Fruit fly (Drosophila melanogaster) ovary, adult (tissue): Measurements from ENCODE around the gene CG14325.

Source experiments
- CG17801 ChIP-seq: fragments of 200-800 bp; optimal IDR thresholded peaks from 2 replicates; lab custom pipeline; 2019; ENCODE audit warnings: missing biosample characterization, mild to moderate bottlenecking, missing genetic modification characterization, moderate library complexity; ENCODE audit not compliant: partially characterized antibody

Gene CG14325

dm6 chr3R:17630417-17630816 is 3.5 kb downstream of the CG14325 start, which contains the start of gene CG43175:
Gene CG43175, plus strand, starts transcription at chr3R:17630717.
- no peak for TF ChIP-seq CG17801 (GFP tag; lab: Kevin White, UChicago)

dm6 chr3R:17631176-17631865 is 4.4 kb downstream of the CG14325 start:
- peak; percentile 75 for TF ChIP-seq CG17801 (GFP tag; lab: Kevin White, UChicago)

dm6 chr3R:17644019-17644418 is 17.1 kb downstream of the CG14325 start:
- TF ChIP-seq CG17801 (GFP tag; lab: Kevin White, UChicago): no peak

- TF ChIP-seq CG17801 (GFP tag; lab: Kevin White, UChicago): peak; percentile 28
Measured at dm6 chr3R:17645239-17645638, 18.3 kb downstream of the CG14325 start.

- no peak for TF ChIP-seq CG17801 (GFP tag; lab: Kevin White, UChicago)
Measured at dm6 chr3R:17646102-17647050, 19.4 kb downstream of the CG14325 start.

dm6 chr3R:17647444-17647843 is 20.5 kb downstream of the CG14325 start, which contains the start of gene CG14322:
Gene CG14322, plus strand, starts transcription at chr3R:17647679.
- TF ChIP-seq CG17801 (GFP tag; lab: Kevin White, UChicago): no peak

- TF ChIP-seq CG17801 (GFP tag; lab: Kevin White, UChicago): no peak
Measured at dm6 chr3R:17653879-17654278, 27.0 kb downstream of the CG14325 start.

dm6 chr3R:17655040-17655439 is 28.1 kb downstream of the CG14325 start:
- TF ChIP-seq CG17801 (GFP tag; lab: Kevin White, UChicago): no peak

- TF ChIP-seq CG17801 (GFP tag; lab: Kevin White, UChicago): no peak
Measured at dm6 chr3R:17656923-17657322, 30.0 kb downstream of the CG14325 start.

- no peak for TF ChIP-seq CG17801 (GFP tag; lab: Kevin White, UChicago)
Measured at dm6 chr3R:17666061-17666796, 39.3 kb downstream of the CG14325 start.

dm6 chr3R:17666797-17667156 is 39.9 kb downstream of the CG14325 start:
- no peak for TF ChIP-seq CG17801 (GFP tag; lab: Kevin White, UChicago)

dm6 chr3R:17667279-17667678 is 40.4 kb downstream of the CG14325 start, which contains the start of gene CG45045:
Gene CG45045, plus strand, starts transcription at chr3R:17667572.
- TF ChIP-seq CG17801 (GFP tag; lab: Kevin White, UChicago): no peak

dm6 chr3R:17667987-17668386 is 41.1 kb downstream of the CG14325 start:
- no peak for TF ChIP-seq CG17801 (GFP tag; lab: Kevin White, UChicago)

- TF ChIP-seq CG17801 (GFP tag; lab: Kevin White, UChicago): no peak
Measured at dm6 chr3R:17670202-17670856, 43.4 kb downstream of the CG14325 start.
